Worm (Caenorhabditis elegans) whole organism, late embryonic: ENCODE results near the gene Y69E1A.4.

ENCODE experiments used
- ceh-14 ChIP-seq: sonication (generic microtip); optimal IDR thresholded peaks from 2 replicates; lab custom pipeline; 2016; ENCODE audit warnings: missing genotype, missing genetic modification characterization, missing compliant biosample characterization
- dmd-4 ChIP-seq: sonication (generic microtip); optimal IDR thresholded peaks from 2 replicates; lab custom pipeline; 2016; ENCODE audit warnings: borderline replicate concordance, missing genetic modification characterization, missing compliant biosample characterization
- ets-4 ChIP-seq: sonication (generic microtip); optimal IDR thresholded peaks from 2 replicates; lab custom pipeline; 2016; ENCODE audit warnings: missing genetic modification characterization, missing compliant biosample characterization
- eyg-1 ChIP-seq: sonication (generic microtip); optimal IDR thresholded peaks from 2 replicates; lab custom pipeline; 2016; ENCODE audit warnings: missing genotype, missing genetic modification characterization, missing compliant biosample characterization
- nfya-1 ChIP-seq: sonication (generic microtip); optimal IDR thresholded peaks from 2 replicates; lab custom pipeline; 2017; ENCODE audit warnings: missing genetic modification characterization, mild to moderate bottlenecking, missing compliant biosample characterization, antibody characterized with exemption, moderate library complexity
- sox-2 ChIP-seq: fragments of 200-800 bp; sonication (Bioruptor generic); IDR thresholded peaks from 2 replicates; pipeline ENCODE4 v1.3.6; 2022; ENCODE audit warnings: missing genetic modification reagents, missing genetic modification characterization, missing compliant biosample characterization
- tbx-2 ChIP-seq: sonication (generic microtip); optimal IDR thresholded peaks from 2 replicates; lab custom pipeline; 2016; ENCODE audit warnings: missing genetic modification characterization, missing compliant biosample characterization

- TF ChIP-seq tbx-2 (tag; lab: Kevin White, UChicago) = no peak
- TF ChIP-seq dmd-4 (tag; lab: Kevin White, UChicago) = no peak
- TF ChIP-seq nfya-1 = no peak
- TF ChIP-seq ceh-14 = no peak
- no peak for TF ChIP-seq ets-4 (tag; lab: Kevin White, UChicago)
- no peak for TF ChIP-seq eyg-1
- no peak for TF ChIP-seq sox-2
These were observed 20.9 kb downstream of the Y69E1A.4 start for ce11 chrIV:10975968-10976367.
